Worm (Caenorhabditis elegans) whole organism, L4 larva: ENCODE measurements around the gene srh-147.

Source experiments
- F44E2.7 ChIP-seq: fragments of 200-800 bp; sonication (Bioruptor generic); IDR thresholded peaks from 2 replicates; pipeline ENCODE4 v2.1.2; 2022; ENCODE audit warnings: missing genetic modification characterization, missing compliant biosample characterization
- F49E8.2 ChIP-seq: sonication (generic microtip); optimal IDR thresholded peaks from 2 replicates; lab custom pipeline; 2016; ENCODE audit warnings: missing compliant biosample characterization, mild to moderate bottlenecking, missing genetic modification characterization, borderline replicate concordance
- T26A8.4 ChIP-seq: fragments of 200-800 bp; sonication (Bioruptor generic); IDR thresholded peaks from 2 replicates; pipeline ENCODE4 v1.3.6; 2022; ENCODE audit warnings: missing genetic modification characterization, missing compliant biosample characterization
- Y5F2A.4 ChIP-seq: fragments of 200-800 bp; sonication (Bioruptor generic); optimal IDR thresholded peaks from 2 replicates; lab custom pipeline; 2018; ENCODE audit warnings: mild to moderate bottlenecking, missing genetic modification characterization, missing compliant biosample characterization
- Y75B8A.6 ChIP-seq: fragments of 200-800 bp; sonication (Bioruptor generic); IDR thresholded peaks from 2 replicates; pipeline ENCODE4 v1.3.6; 2022; ENCODE audit warnings: missing genetic modification reagents, missing genetic modification characterization, missing compliant biosample characterization
- aha-1 ChIP-seq: fragments of 150-350 bp; peaks from one replicate; lab custom pipeline; 2014; ENCODE audit warnings: missing biosample characterization, missing genetic modification characterization
- aly-2 ChIP-seq: sonication (generic microtip); optimal IDR thresholded peaks from 2 replicates; lab custom pipeline; 2018; ENCODE audit warnings: missing biosample characterization, missing genetic modification characterization
- ama-1 ChIP-seq: fragments of 150-350 bp; optimal IDR thresholded peaks from 2 replicates; lab custom pipeline; 2014; ENCODE audit warnings: inconsistent platforms, mixed read lengths
- attf-4 ChIP-seq: sonication (generic microtip); optimal IDR thresholded peaks from 3 replicates; lab custom pipeline; 2017; ENCODE audit warnings: missing biosample characterization, missing genetic modification characterization
- ceh-20 ChIP-seq: fragments of 200-800 bp; sonication (Bioruptor generic); IDR thresholded peaks from 2 replicates; pipeline ENCODE4 v1.3.6; 2022; ENCODE audit warnings: missing genetic modification reagents, missing genetic modification characterization, missing compliant biosample characterization
- ceh-28 ChIP-seq: fragments of 150-350 bp; optimal IDR thresholded peaks from 2 replicates; lab custom pipeline; 2014; ENCODE audit warnings: missing biosample characterization, missing genetic modification reagents, missing genetic modification characterization
- ceh-32 ChIP-seq: sonication (generic microtip); optimal IDR thresholded peaks from 2 replicates; lab custom pipeline; 2016; ENCODE audit warnings: mild to moderate bottlenecking, missing genetic modification characterization, missing compliant biosample characterization; ENCODE audit not compliant: poor library complexity
- ceh-44 ChIP-seq: fragments of 200-800 bp; sonication (Bioruptor generic); IDR thresholded peaks from 2 replicates; pipeline ENCODE4 v1.3.6; 2022; ENCODE audit warnings: missing genetic modification reagents, missing genetic modification characterization, missing compliant biosample characterization
- ces-1 ChIP-seq: fragments of 150-350 bp; sonication (generic microtip); optimal IDR thresholded peaks from 4 replicates; lab custom pipeline; 2014; ENCODE audit warnings: missing biosample characterization, missing genetic modification reagents, missing genetic modification characterization
- cey-2 ChIP-seq: sonication (generic microtip); optimal IDR thresholded peaks from 3 replicates; lab custom pipeline; 2017; ENCODE audit warnings: missing genetic modification characterization, mild to moderate bottlenecking, missing compliant biosample characterization, antibody characterized with exemption, borderline replicate concordance; ENCODE audit not compliant: insufficient read depth
- daf-16 ChIP-seq, 3 experiments: sonication (generic microtip); optimal IDR thresholded peaks; 2 replicates each; lab custom pipeline; 2016 to 2017; ENCODE audit warnings: missing genetic modification characterization in 3 of 3, missing genetic modification reagents in 3 of 3, mild to moderate bottlenecking in 2 of 3, missing compliant biosample characterization in 2 of 3, missing biosample characterization in 1 of 3, moderate library complexity in 1 of 3
- dve-1 ChIP-seq: sonication (generic microtip); optimal IDR thresholded peaks from 2 replicates; lab custom pipeline; 2017; ENCODE audit warnings: antibody characterized with exemption, mild to moderate bottlenecking, missing genetic modification characterization, missing compliant biosample characterization; ENCODE audit not compliant: insufficient read depth
- fos-1 ChIP-seq: fragments of 150-350 bp; optimal IDR thresholded peaks from 2 replicates; lab custom pipeline; 2014; ENCODE audit warnings: missing biosample characterization, missing genetic modification characterization
- hif-1 ChIP-seq, 2 experiments: sonication (generic microtip); optimal IDR thresholded peaks; 2 replicates each; lab custom pipeline; 2016 to 2017; ENCODE audit warnings: missing compliant biosample characterization in 2 of 2, missing genetic modification characterization in 2 of 2, missing genetic modification reagents in 2 of 2, missing genotype in 2 of 2, mild to moderate bottlenecking in 1 of 2
- hlh-11 ChIP-seq: fragments of 200-800 bp; sonication (Bioruptor generic); optimal IDR thresholded peaks from 2 replicates; lab custom pipeline; 2018; ENCODE audit warnings: mild to moderate bottlenecking, missing genetic modification characterization, missing compliant biosample characterization
- hlh-30 ChIP-seq: sonication (generic microtip); optimal IDR thresholded peaks from 2 replicates; lab custom pipeline; 2017; ENCODE audit warnings: antibody characterized with exemption, mild to moderate bottlenecking, missing genetic modification characterization, missing compliant biosample characterization; ENCODE audit not compliant: insufficient read depth
- hmg-1.1 ChIP-seq: fragments of 200-800 bp; sonication (Bioruptor generic); IDR thresholded peaks from 2 replicates; pipeline ENCODE4 v1.3.6; 2022; ENCODE audit warnings: missing genetic modification reagents, missing genetic modification characterization, missing compliant biosample characterization
- jun-1 ChIP-seq: fragments of 150-350 bp; optimal IDR thresholded peaks from 2 replicates; lab custom pipeline; 2014; ENCODE audit warnings: missing biosample characterization, missing genetic modification reagents, missing genetic modification characterization
- lin-15B ChIP-seq: fragments of 150-350 bp; sonication (generic microtip); optimal IDR thresholded peaks from 3 replicates; lab custom pipeline; 2014; ENCODE audit warnings: missing biosample characterization, missing genetic modification characterization
- lin-38 ChIP-seq: fragments of 200-800 bp; sonication (Bioruptor generic); IDR thresholded peaks from 2 replicates; pipeline ENCODE4 v1.3.6; 2022; ENCODE audit warnings: missing genetic modification reagents, missing genetic modification characterization, missing compliant biosample characterization
- lin-39 ChIP-seq: fragments of 150-350 bp; optimal IDR thresholded peaks from 2 replicates; lab custom pipeline; 2014; ENCODE audit warnings: missing biosample characterization, missing genetic modification reagents, missing genetic modification characterization
- lir-3 ChIP-seq: sonication (generic microtip); optimal IDR thresholded peaks from 2 replicates; lab custom pipeline; 2016; ENCODE audit warnings: mild to moderate bottlenecking, missing genetic modification characterization, missing compliant biosample characterization
- lsy-2 ChIP-seq, 2 experiments: fragments of 150-350 bp in 1 of 2; sonication (generic microtip) in 1 of 2; optimal IDR thresholded peaks; 2 replicates each; lab custom pipeline; 2014 to 2017; ENCODE audit warnings: missing biosample characterization in 2 of 2, missing genetic modification characterization in 2 of 2
- mdl-1 ChIP-seq, 2 experiments: fragments of 150-350 bp in 1 of 2; sonication (generic microtip) in 1 of 2; optimal IDR thresholded peaks; 2 replicates each; lab custom pipeline; 2014 to 2017; ENCODE audit warnings: missing biosample characterization in 2 of 2, missing genetic modification characterization in 2 of 2
- mdt-29 ChIP-seq: fragments of 200-800 bp; sonication (Bioruptor generic); IDR thresholded peaks from 2 replicates; pipeline ENCODE4 v1.3.6; 2022; ENCODE audit warnings: missing genetic modification reagents, missing genetic modification characterization, missing compliant biosample characterization
- mep-1 ChIP-seq: fragments of 150-350 bp; sonication (generic microtip); optimal IDR thresholded peaks from 3 replicates; lab custom pipeline; 2014; ENCODE audit warnings: missing biosample characterization, missing genetic modification characterization
- mes-2 ChIP-seq: sonication (generic microtip); optimal IDR thresholded peaks from 2 replicates; lab custom pipeline; 2016; ENCODE audit warnings: missing genotype, mild to moderate bottlenecking, missing genetic modification characterization, missing compliant biosample characterization; ENCODE audit not compliant: poor library complexity, severe bottlenecking
- mxl-2 ChIP-seq: fragments of 200-800 bp; sonication (Bioruptor generic); conservative IDR thresholded peaks from 2 replicates; pipeline ENCODE4 v1.3.6; 2022; ENCODE audit warnings: missing genetic modification reagents, missing genetic modification characterization, missing compliant biosample characterization
- mxl-3 ChIP-seq: fragments of 200-800 bp; sonication (Bioruptor generic); optimal IDR thresholded peaks from 2 replicates; lab custom pipeline; 2018; ENCODE audit warnings: mild to moderate bottlenecking, missing genetic modification characterization, missing compliant biosample characterization
- nhr-102 ChIP-seq: sonication (generic microtip); optimal IDR thresholded peaks from 2 replicates; lab custom pipeline; 2016; ENCODE audit warnings: mild to moderate bottlenecking, missing genetic modification characterization, moderate library complexity, missing compliant biosample characterization
- nhr-237 ChIP-seq: sonication (generic microtip); optimal IDR thresholded peaks from 2 replicates; lab custom pipeline; 2017; ENCODE audit warnings: missing biosample characterization, missing genetic modification characterization
- nhr-28 ChIP-seq: fragments of 150-350 bp; optimal IDR thresholded peaks from 2 replicates; lab custom pipeline; 2014; ENCODE audit warnings: missing biosample characterization, missing genetic modification characterization
- nhr-48 ChIP-seq: sonication (generic microtip); optimal IDR thresholded peaks from 2 replicates; lab custom pipeline; 2016; ENCODE audit warnings: mild to moderate bottlenecking, missing genetic modification characterization, missing compliant biosample characterization
- pqm-1 ChIP-seq: sonication (generic microtip); optimal IDR thresholded peaks from 2 replicates; lab custom pipeline; 2017; ENCODE audit warnings: missing biosample characterization, missing genetic modification characterization
- rbr-2 ChIP-seq: sonication (generic microtip); optimal IDR thresholded peaks from 2 replicates; lab custom pipeline; 2016; ENCODE audit warnings: missing genotype, missing genetic modification characterization, missing compliant biosample characterization
- saeg-2 ChIP-seq: fragments of 200-800 bp; sonication (Bioruptor generic); IDR thresholded peaks from 2 replicates; pipeline ENCODE4 v1.3.6; 2022; ENCODE audit warnings: missing genetic modification reagents, missing genetic modification characterization, missing compliant biosample characterization
- spr-1 ChIP-seq: sonication (generic microtip); optimal IDR thresholded peaks from 2 replicates; lab custom pipeline; 2016; ENCODE audit warnings: mild to moderate bottlenecking, missing genetic modification characterization, missing compliant biosample characterization
- spr-3 ChIP-seq: fragments of 200-800 bp; sonication (Bioruptor generic); optimal IDR thresholded peaks from 2 replicates; lab custom pipeline; 2018; ENCODE audit warnings: mild to moderate bottlenecking, missing genetic modification characterization, missing compliant biosample characterization
- tag-97 ChIP-seq: fragments of 200-800 bp; sonication (Bioruptor generic); IDR thresholded peaks from 2 replicates; pipeline ENCODE4 v1.3.6; 2022; ENCODE audit warnings: missing genetic modification characterization, missing compliant biosample characterization
- unc-39 ChIP-seq: sonication (generic microtip); optimal IDR thresholded peaks from 2 replicates; lab custom pipeline; 2017; ENCODE audit warnings: missing biosample characterization, missing genetic modification characterization
- vab-7 ChIP-seq: fragments of 200-800 bp; sonication (Bioruptor generic); IDR thresholded peaks from 2 replicates; pipeline ENCODE4 v1.3.6; 2022; ENCODE audit warnings: missing genetic modification reagents, missing genetic modification characterization, missing compliant biosample characterization
- zag-1 ChIP-seq: fragments of 150-350 bp; optimal IDR thresholded peaks from 2 replicates; lab custom pipeline; 2014; ENCODE audit warnings: missing biosample characterization, missing genetic modification characterization
- zfp-3 ChIP-seq: fragments of 200-800 bp; sonication (Bioruptor generic); conservative IDR thresholded peaks from 2 replicates; pipeline ENCODE4 v1.3.6; 2022; ENCODE audit warnings: missing genetic modification reagents, missing genetic modification characterization, missing compliant biosample characterization
- zip-11 ChIP-seq: fragments of 200-800 bp; sonication (Bioruptor generic); IDR thresholded peaks from 2 replicates; pipeline ENCODE4 v1.3.6; 2022; ENCODE audit warnings: missing genetic modification characterization, missing compliant biosample characterization
- ztf-11 ChIP-seq: fragments of 150-350 bp; optimal IDR thresholded peaks from 2 replicates; lab custom pipeline; 2014; ENCODE audit warnings: missing biosample characterization, missing genetic modification characterization

The srh-147 gene

ce11 chrV:15880705-15881104, 30.6 kb upstream of the srh-147 start (continued):
- no peak for TF ChIP-seq unc-39
- TF ChIP-seq ztf-11 (tag; lab: Kevin White, UChicago) = no peak
- no peak for TF ChIP-seq mdt-29 (GFP tag; lab: Robert Waterston, UW)
- peak; percentile 0 for TF ChIP-seq rbr-2 (tag; lab: Kevin White, UChicago)
- peak; percentile 38 for TF ChIP-seq mes-2
- TF ChIP-seq nhr-102 = no peak
- no peak for TF ChIP-seq zfp-3 (GFP tag; lab: Robert Waterston, UW)
- no peak for TF ChIP-seq ama-1 (lab: Kevin White, UChicago)
- no peak for TF ChIP-seq ceh-44 (GFP tag; lab: Robert Waterston, UW)
- TF ChIP-seq ceh-28 (tag; lab: Kevin White, UChicago) = no peak
- TF ChIP-seq zag-1 (tag; lab: Kevin White, UChicago) = no peak
- no peak for TF ChIP-seq nhr-237 (tag; lab: Kevin White, UChicago)
- TF ChIP-seq T26A8.4 (GFP tag; lab: Robert Waterston, UW) = no peak
- no peak for TF ChIP-seq lin-39 (tag; lab: Kevin White, UChicago)
- TF ChIP-seq Y75B8A.6 (GFP tag; lab: Robert Waterston, UW) = 0 out of 2 replicates have a peak, but pooled peaks have one; percentile 29
- TF ChIP-seq Y5F2A.4 (GFP tag; lab: Kevin White, UChicago) = no peak
- peak; percentile 7 for TF ChIP-seq jun-1 (tag; lab: Kevin White, UChicago)
- TF ChIP-seq lir-3 (tag; lab: Kevin White, UChicago) = no peak
- TF ChIP-seq attf-4 (tag; lab: Kevin White, UChicago) = no peak
- TF ChIP-seq aly-2 = no peak
- no peak for TF ChIP-seq lin-15B (tag; lab: Kevin White, UChicago)
- TF ChIP-seq ceh-32 = no peak
- TF ChIP-seq fos-1 (tag; lab: Kevin White, UChicago) = no peak
- no peak for TF ChIP-seq lin-38 (GFP tag; lab: Robert Waterston, UW)
- TF ChIP-seq spr-3 (GFP tag; lab: Kevin White, UChicago) = no peak
- no peak for TF ChIP-seq aha-1 (tag; lab: Kevin White, UChicago)
- no peak for TF ChIP-seq ceh-20 (GFP tag; lab: Robert Waterston, UW)

ce11 chrV:15880033-15880432, 29.9 kb upstream of the srh-147 start:
- TF ChIP-seq pqm-1 (peak; percentile 59), mxl-2 (no peak), lsy-2 (tag; optimal IDR thresholded peaks at IDR 0.05; lab: Kevin White, UChicago) (peak in 1 of 2 experiments; percentile 14), spr-3 (GFP tag; lab: Kevin White, UChicago) (no peak), mep-1 (tag; lab: Kevin White, UChicago) (peak; percentile 16), cey-2 (tag; lab: Kevin White, UChicago) (no peak), F44E2.7 (GFP tag; lab: Robert Waterston, UW) (no peak), F49E8.2 (tag; lab: Kevin White, UChicago) (no peak), hlh-11 (peak; percentile 6), dve-1 (tag; lab: Kevin White, UChicago) (peak; percentile 55), mes-2 (no peak), mxl-3 (no peak), spr-1 (no peak), ces-1 (GFP tag; lab: Kevin White, UChicago) (no peak), hmg-1.1 (GFP tag; lab: Robert Waterston, UW) (no peak), saeg-2 (no peak), mdt-29 (GFP tag; lab: Robert Waterston, UW) (no peak), hif-1 (tag; optimal IDR thresholded peaks at IDR 0.05; lab: Kevin White, UChicago) (no peak), hlh-30 (tag; lab: Kevin White, UChicago) (peak; percentile 40), nhr-48 (no peak), vab-7 (GFP tag; lab: Robert Waterston, UW) (no peak), mdl-1 (tag; optimal IDR thresholded peaks at IDR 0.05; lab: Kevin White, UChicago) (peak in 1 of 2 experiments; percentile 36), nhr-28 (tag; lab: Kevin White, UChicago) (peak; percentile 81), daf-16 (GFP tag; optimal IDR thresholded peaks at IDR 0.05; lab: Kevin White, UChicago) (no peak), daf-16 (tag; optimal IDR thresholded peaks at IDR 0.05; lab: Kevin White, UChicago) (peak; percentile 26), zip-11 (GFP tag; lab: Robert Waterston, UW) (no peak), tag-97 (GFP tag; lab: Robert Waterston, UW) (no peak), ztf-11 (tag; lab: Kevin White, UChicago) (no peak)
